Fruit fly (Drosophila melanogaster): ENCODE data around the gene Elys.
A peak's percentile ranks its signal among the peaks of the same experiment; 100 is the strongest.

Elys gene

DNA sequence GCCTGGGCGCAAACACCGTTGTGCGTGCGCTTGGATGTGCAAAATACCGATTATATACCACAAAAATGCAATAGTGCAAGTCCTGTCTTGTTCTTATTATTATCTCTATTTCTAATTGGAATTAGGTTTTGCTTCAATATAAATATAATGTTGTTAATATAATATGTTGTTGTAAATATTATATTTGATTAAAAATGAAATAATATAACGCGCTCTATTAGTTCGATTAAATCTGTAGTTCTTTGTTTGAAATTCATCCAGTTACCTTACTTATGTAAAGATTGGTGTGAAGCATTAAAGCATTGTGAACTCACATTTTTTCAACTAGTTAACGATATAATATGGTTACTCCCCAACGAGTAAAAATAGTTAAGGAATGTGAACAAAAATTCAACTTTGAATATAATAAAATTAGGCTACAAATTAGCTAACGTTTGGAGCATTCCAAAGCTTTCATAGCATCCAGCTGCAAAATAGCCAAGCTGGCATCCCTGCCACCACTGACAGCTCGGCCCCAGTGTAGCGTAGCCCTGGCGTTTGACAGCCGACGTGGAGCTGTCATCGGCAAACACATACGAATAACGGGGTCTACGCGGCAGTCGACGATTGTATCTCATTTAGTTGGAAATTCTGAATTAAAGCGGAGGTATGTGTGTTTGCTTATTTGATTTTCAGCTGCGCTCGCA is 9.1 kb upstream of the Elys start, which contains the start of the genes CG12237 and Sec61gamma (continued):
- TF ChIP-seq Spps (tag; optimal IDR thresholded peaks at IDR 0.05) = no peak
- TF ChIP-seq HHEX (GFP tag; optimal IDR thresholded peaks at IDR 0.05) = peak; percentile 11
- 0 out of 3 replicates have a peak, but pooled peaks have one; percentile 54 for TF ChIP-seq ken (GFP tag; IDR thresholded peaks at IDR 0.05)
- TF ChIP-seq kah (GFP tag; optimal IDR thresholded peaks at IDR 0.05) = no peak
- peak; percentile 48 for TF ChIP-seq CG34376 (GFP tag; optimal IDR thresholded peaks at IDR 0.05)
- TF ChIP-seq ttk (GFP tag; IDR thresholded peaks at IDR 0.05) = no peak
- no peak for TF ChIP-seq CG4404 (GFP tag; IDR thresholded peaks at IDR 0.05)
- peak; percentile 28 for TF ChIP-seq Antp (GFP tag; optimal IDR thresholded peaks at IDR 0.05)
- TF ChIP-seq bowl (GFP tag; IDR thresholded peaks at IDR 0.05) = no peak
- no peak for TF ChIP-seq ham (GFP tag; IDR thresholded peaks at IDR 0.05)
- TF ChIP-seq zen2 (GFP tag; IDR thresholded peaks at IDR 0.05; ENCODE audit: partially characterized antibody) = no peak
- TF ChIP-seq MTF-1 (GFP tag; optimal IDR thresholded peaks at IDR 0.05; ENCODE audit: borderline replicate concordance) = no peak
- TF ChIP-seq zf30C (GFP tag; optimal IDR thresholded peaks at IDR 0.05) = no peak
- TF ChIP-seq CG7556 (GFP tag; optimal IDR thresholded peaks at IDR 0.05) = no peak
- TF ChIP-seq CG1603 (tag; optimal IDR thresholded peaks at IDR 0.05) = peak; percentile 59
- TF ChIP-seq Kr (GFP tag; optimal IDR thresholded peaks at IDR 0.05) = no peak
- no peak for TF ChIP-seq ATbp (GFP tag; optimal IDR thresholded peaks at IDR 0.05)
- TF ChIP-seq sima (GFP tag; optimal IDR thresholded peaks at IDR 0.05) = no peak
- TF ChIP-seq emc (GFP tag; optimal IDR thresholded peaks at IDR 0.05) = no peak
- TF ChIP-seq Dbx (GFP tag; IDR thresholded peaks at IDR 0.05) = peak; percentile 53; the same call in 2 of the 3 replicates
- no peak for TF ChIP-seq CG10321 (GFP tag; IDR thresholded peaks at IDR 0.05)
- TF ChIP-seq fd3F (GFP tag; optimal IDR thresholded peaks at IDR 0.05) = no peak
- no peak for TF ChIP-seq repo (GFP tag; optimal IDR thresholded peaks at IDR 0.05)
- peak; percentile 85 for TF ChIP-seq MBD-R2 (GFP tag; IDR thresholded peaks at IDR 0.05)
- no peak for TF ChIP-seq Hr39 (optimal IDR thresholded peaks at IDR 0.05)
- peak; percentile 27 for TF ChIP-seq Dek (tag; optimal IDR thresholded peaks at IDR 0.05)
- TF ChIP-seq Oli (tag; optimal IDR thresholded peaks at IDR 0.05) = no peak
- TF ChIP-seq Elba2 (GFP tag; optimal IDR thresholded peaks at IDR 0.05) = no peak
- TF ChIP-seq sr (GFP tag; IDR thresholded peaks at IDR 0.05) = no peak
- no peak for TF ChIP-seq CG8089 (GFP tag; optimal IDR thresholded peaks at IDR 0.05)
- peak; percentile 13 for TF ChIP-seq slp2 (GFP tag; optimal IDR thresholded peaks at IDR 0.05)
- no peak for TF ChIP-seq CG11560 (tag; IDR thresholded peaks at IDR 0.05)
- peak; percentile 53 for TF ChIP-seq NC2β (GFP tag; optimal IDR thresholded peaks at IDR 0.05)
- TF ChIP-seq Vsx1 (GFP tag; optimal IDR thresholded peaks at IDR 0.05) = no peak
- TF ChIP-seq pfk (GFP tag; optimal IDR thresholded peaks at IDR 0.05) = peak; percentile 13
- TF ChIP-seq slbo (GFP tag; IDR thresholded peaks at IDR 0.05) = peak; percentile 58
- no peak for TF ChIP-seq Ssrp (tag; optimal IDR thresholded peaks at IDR 0.05)
- TF ChIP-seq CG12769 (tag; optimal IDR thresholded peaks at IDR 0.05) = no peak
- no peak for TF ChIP-seq CG14050 (GFP tag; IDR thresholded peaks at IDR 0.05)
- no peak for TF ChIP-seq CG6765 (GFP tag; optimal IDR thresholded peaks at IDR 0.05)
- peak; percentile 79 for TF ChIP-seq YL-1 (GFP tag; optimal IDR thresholded peaks at IDR 0.05)
- no peak for TF ChIP-seq Lpt (GFP tag; optimal IDR thresholded peaks at IDR 0.05)
- TF ChIP-seq CG3163 (GFP tag; optimal IDR thresholded peaks at IDR 0.05) = no peak
- no peak for TF ChIP-seq wdn (GFP tag; IDR thresholded peaks at IDR 0.05)
- TF ChIP-seq CG16815 (GFP tag; optimal IDR thresholded peaks at IDR 0.05) = no peak
- peak; percentile 14 for TF ChIP-seq CG1647 (GFP tag; optimal IDR thresholded peaks at IDR 0.05)
- TF ChIP-seq CG34422 (GFP tag; IDR thresholded peaks at IDR 0.05) = peak; percentile 72; the same call in 1 of the 3 replicates
- no peak for TF ChIP-seq nau (GFP tag; optimal IDR thresholded peaks at IDR 0.05)
- TF ChIP-seq Stat92E (GFP tag; optimal IDR thresholded peaks at IDR 0.05) = peak in 1 of 3 experiments; percentile 56
- no peak for TF ChIP-seq CG30403 (GFP tag; optimal IDR thresholded peaks at IDR 0.05)
- 0 out of 2 replicates have a peak, but pooled peaks have one; percentile 6 for TF ChIP-seq H2.0 (GFP tag; IDR thresholded peaks at IDR 0.05)

Data from whole organism, embryonic.